Worm (Caenorhabditis elegans) whole organism, midembryonic: Measurements from ENCODE around the gene C05B5.8.

Source experiments
- T22C8.4 ChIP-seq: fragments of 200-800 bp; sonication (Bioruptor generic); IDR thresholded peaks from 2 replicates; pipeline ENCODE4 v1.3.6; 2022; ENCODE audit warnings: missing genetic modification characterization, missing compliant biosample characterization
- cog-1 ChIP-seq: sonication (generic microtip); optimal IDR thresholded peaks from 2 replicates; lab custom pipeline; 2016; ENCODE audit warnings: missing genetic modification characterization, missing compliant biosample characterization
- flt-1 ChIP-seq: fragments of 200-800 bp; sonication (Bioruptor generic); IDR thresholded peaks from 2 replicates; pipeline ENCODE4 v1.3.6; 2022; ENCODE audit warnings: missing genetic modification characterization, missing compliant biosample characterization
- klf-2 ChIP-seq: fragments of 200-800 bp; sonication (Bioruptor generic); conservative IDR thresholded peaks from 2 replicates; pipeline ENCODE4 v1.3.6; 2022; ENCODE audit warnings: missing genetic modification reagents, missing genetic modification characterization, missing compliant biosample characterization
- med-1 ChIP-seq: sonication (generic microtip); optimal IDR thresholded peaks from 2 replicates; lab custom pipeline; 2017; ENCODE audit warnings: missing genetic modification characterization, mild to moderate bottlenecking, missing compliant biosample characterization, antibody characterized with exemption, missing genetic modification reagents; ENCODE audit not compliant: insufficient read depth
- ref-1 ChIP-seq: fragments of 200-800 bp; sonication (Bioruptor generic); conservative IDR thresholded peaks from 2 replicates; pipeline ENCODE4 v1.3.6; 2022; ENCODE audit warnings: missing genetic modification reagents, missing genetic modification characterization, missing compliant biosample characterization
- tab-1 ChIP-seq: fragments of 200-800 bp; sonication (Bioruptor generic); IDR thresholded peaks from 2 replicates; pipeline ENCODE4 v1.3.6; 2022; ENCODE audit warnings: missing genetic modification characterization, missing compliant biosample characterization
- ztf-23 ChIP-seq: fragments of 200-800 bp; sonication (Bioruptor generic); IDR thresholded peaks from 2 replicates; pipeline ENCODE4 v1.3.6; 2022; ENCODE audit warnings: missing genetic modification reagents, missing genetic modification characterization, missing compliant biosample characterization
- ztf-29 ChIP-seq: fragments of 200-800 bp; sonication (Bioruptor generic); IDR thresholded peaks from 2 replicates; pipeline ENCODE4 v1.3.6; 2022; ENCODE audit warnings: missing genetic modification reagents, missing genetic modification characterization, missing compliant biosample characterization

Gene C05B5.8

DNA sequence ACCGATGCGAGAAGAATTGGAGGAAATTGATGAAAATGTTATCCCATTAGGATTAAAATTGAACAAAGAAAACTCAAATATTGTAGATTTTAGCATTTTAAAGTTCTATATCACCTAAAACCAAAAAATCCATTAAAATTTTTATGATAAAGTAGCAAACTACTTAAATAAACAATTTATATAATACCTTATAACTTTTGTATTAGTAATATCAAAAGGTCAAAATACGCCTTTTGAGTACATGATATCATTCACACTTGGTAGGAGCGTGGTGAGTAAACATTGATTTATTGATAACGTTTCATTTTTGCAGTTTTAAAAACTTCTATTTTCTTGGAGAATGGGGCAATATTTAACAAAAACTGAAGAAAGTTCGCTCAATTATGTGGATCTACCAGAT lies 5.5 kb downstream of the C05B5.8 start, which contains the start of gene C05B5.5:
Gene C05B5.5, plus strand, starts transcription at position 301 of the 400 bp plus-strand sequence.
- TF ChIP-seq ztf-23 (no peak), ztf-29 (no peak), tab-1 (GFP tag; lab: Robert Waterston, UW) (no peak), T22C8.4 (no peak), ref-1 (GFP tag; lab: Robert Waterston, UW) (no peak), med-1 (GFP tag; lab: Kevin White, UChicago) (no peak), flt-1 (GFP tag; lab: Robert Waterston, UW) (no peak), klf-2 (GFP tag; lab: Robert Waterston, UW) (no peak), cog-1 (no peak)

ce11 chrIII:10000428-10000827 lies 6.2 kb downstream of the C05B5.8 start, which contains the start of gene C05B5.2:
Gene C05B5.2, minus strand, starts transcription at chrIII:10000528.
- TF ChIP-seq med-1 (GFP tag; lab: Kevin White, UChicago) (no peak), ztf-29 (no peak), T22C8.4 (no peak), tab-1 (GFP tag; lab: Robert Waterston, UW) (no peak), flt-1 (GFP tag; lab: Robert Waterston, UW) (no peak), ref-1 (GFP tag; lab: Robert Waterston, UW) (no peak), cog-1 (no peak), ztf-23 (no peak), klf-2 (GFP tag; lab: Robert Waterston, UW) (no peak)

DNA sequence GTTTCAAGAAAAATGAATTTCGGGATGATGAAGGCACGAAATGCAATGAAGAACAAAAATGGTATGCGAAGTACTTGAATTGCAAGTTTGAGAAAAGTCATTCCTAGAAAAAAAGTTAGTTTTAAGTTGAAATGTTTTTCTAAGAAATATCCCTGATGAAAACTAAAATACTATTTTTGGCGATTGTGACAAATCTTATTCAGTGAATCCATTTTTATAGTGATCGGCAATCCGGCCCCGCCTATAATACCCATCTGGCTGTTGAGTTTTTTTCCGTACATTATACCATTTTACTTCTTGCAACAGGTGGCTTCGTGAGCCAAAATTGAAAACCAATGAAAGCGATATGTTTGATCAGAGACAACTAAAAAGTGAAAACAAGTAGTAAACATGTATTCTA lies 7.3 kb downstream of the C05B5.8 start, which contains the start of gene C05B5.17:
Gene C05B5.17, minus strand, starts transcription at position 101 of the 400 bp plus-strand sequence.
- TF ChIP-seq klf-2 (GFP tag; lab: Robert Waterston, UW) = no peak
- no peak for TF ChIP-seq ztf-23
- no peak for TF ChIP-seq med-1 (GFP tag; lab: Kevin White, UChicago)
- no peak for TF ChIP-seq flt-1 (GFP tag; lab: Robert Waterston, UW)
- no peak for TF ChIP-seq T22C8.4
- no peak for TF ChIP-seq tab-1 (GFP tag; lab: Robert Waterston, UW)
- TF ChIP-seq ztf-29 = no peak
- no peak for TF ChIP-seq ref-1 (GFP tag; lab: Robert Waterston, UW)
- no peak for TF ChIP-seq cog-1

- TF ChIP-seq ztf-23 (no peak), med-1 (GFP tag; lab: Kevin White, UChicago) (no peak), klf-2 (GFP tag; lab: Robert Waterston, UW) (no peak), cog-1 (no peak), ref-1 (GFP tag; lab: Robert Waterston, UW) (no peak), flt-1 (GFP tag; lab: Robert Waterston, UW) (no peak), ztf-29 (no peak), tab-1 (GFP tag; lab: Robert Waterston, UW) (no peak), T22C8.4 (no peak)
Observed at ce11 chrIII:9997890-9998289, 8.7 kb downstream of the C05B5.8 start, which contains the start of gene pqn-8. Gene pqn-8, minus strand, starts transcription at chrIII:9997990.

ce11 chrIII:9993535-9993934 lies 13.0 kb downstream of the C05B5.8 start, which contains the start of gene C05B5.4:
Gene C05B5.4, plus strand, starts transcription at chrIII:9993885.
- TF ChIP-seq tab-1 (GFP tag; lab: Robert Waterston, UW) (no peak), med-1 (GFP tag; lab: Kevin White, UChicago) (no peak), flt-1 (GFP tag; lab: Robert Waterston, UW) (no peak), T22C8.4 (no peak), ztf-23 (no peak), ztf-29 (no peak), cog-1 (no peak), ref-1 (GFP tag; lab: Robert Waterston, UW) (no peak), klf-2 (GFP tag; lab: Robert Waterston, UW) (no peak)

DNA sequence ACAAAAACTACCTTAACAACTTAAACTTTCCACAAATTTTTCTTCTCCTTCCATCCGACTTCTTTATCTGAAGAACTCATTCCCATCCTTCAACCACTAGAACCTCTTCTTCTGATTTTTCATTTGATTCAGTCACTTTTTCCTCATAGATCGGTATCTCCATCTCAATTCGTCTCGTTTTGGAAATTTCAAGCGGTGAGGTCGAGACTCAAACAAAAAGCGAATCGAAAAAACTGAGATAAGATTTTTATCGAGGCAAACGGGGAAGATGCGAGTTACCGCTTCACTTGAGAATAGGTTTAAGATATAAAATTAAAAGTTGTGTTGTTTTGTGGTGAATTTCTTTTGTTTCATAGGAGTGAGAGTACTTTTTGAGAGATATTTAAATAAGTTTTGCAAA lies 15.3 kb downstream of the C05B5.8 start:
- TF ChIP-seq flt-1 (GFP tag; lab: Robert Waterston, UW) = no peak
- no peak for TF ChIP-seq tab-1 (GFP tag; lab: Robert Waterston, UW)
- TF ChIP-seq med-1 (GFP tag; lab: Kevin White, UChicago) = no peak
- no peak for TF ChIP-seq ztf-29
- TF ChIP-seq T22C8.4 = no peak
- no peak for TF ChIP-seq ref-1 (GFP tag; lab: Robert Waterston, UW)
- TF ChIP-seq ztf-23 = no peak
- TF ChIP-seq cog-1 = no peak
- TF ChIP-seq klf-2 (GFP tag; lab: Robert Waterston, UW) = no peak

DNA sequence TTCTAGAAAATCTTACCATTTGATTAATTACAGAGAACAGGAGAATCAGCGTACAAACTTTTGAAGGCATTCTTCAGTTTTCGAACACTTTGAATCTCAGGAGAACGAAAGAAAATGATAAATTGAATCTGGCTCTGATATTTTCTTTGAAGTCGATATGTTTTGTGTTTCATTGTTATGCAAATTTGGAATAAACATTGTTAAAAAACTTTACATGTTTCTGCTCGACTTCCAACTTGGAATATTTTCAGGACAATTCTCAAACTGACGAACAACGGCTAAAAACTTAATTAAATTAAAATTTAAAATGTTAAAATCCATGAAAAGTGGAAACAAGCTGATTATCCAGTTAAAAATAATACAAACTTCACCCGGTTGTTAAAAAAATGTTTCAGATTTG lies 18.2 kb downstream of the C05B5.8 start, which contains the start of gene C05B5.1:
Gene C05B5.1, minus strand, starts transcription at position 101 of the 400 bp plus-strand sequence.
- no peak for TF ChIP-seq klf-2 (GFP tag; lab: Robert Waterston, UW)

ce11 chrIII:9986827-9987429 lies 19.7 kb downstream of the C05B5.8 start, which contains the start of gene C05B5.12:
Gene C05B5.12, plus strand, starts transcription at chrIII:9987379.
- TF ChIP-seq T22C8.4 (no peak), ztf-29 (no peak), flt-1 (GFP tag; lab: Robert Waterston, UW) (no peak), med-1 (GFP tag; lab: Kevin White, UChicago) (no peak), ref-1 (GFP tag; lab: Robert Waterston, UW) (no peak)

- no peak for TF ChIP-seq ztf-23
- no peak for TF ChIP-seq ref-1 (GFP tag; lab: Robert Waterston, UW)
Observed at ce11 chrIII:9985542-9985941, 21.0 kb downstream of the C05B5.8 start.

DNA sequence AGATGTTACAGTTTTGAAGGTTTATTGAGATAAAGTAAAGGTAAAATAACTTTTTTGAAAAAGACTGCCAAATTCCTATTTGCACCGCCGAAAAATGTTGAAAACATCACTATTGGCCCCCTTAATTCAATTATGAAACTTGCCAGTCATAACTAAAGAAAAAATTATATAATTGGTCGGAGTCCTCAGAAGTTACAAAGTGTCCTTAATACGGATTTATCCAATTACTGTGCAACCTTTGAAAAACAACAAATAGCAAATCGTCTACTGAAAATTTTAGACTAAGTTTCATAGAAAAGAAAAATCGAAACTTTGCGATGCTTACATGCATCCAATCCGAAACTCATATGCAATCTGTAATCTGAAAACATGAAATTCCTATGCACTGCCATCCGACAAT lies 22.0 kb downstream of the C05B5.8 start:
- TF ChIP-seq cog-1 (no peak), ztf-23 (no peak), ztf-29 (no peak), med-1 (GFP tag; lab: Kevin White, UChicago) (no peak), klf-2 (GFP tag; lab: Robert Waterston, UW) (no peak), T22C8.4 (no peak), ref-1 (GFP tag; lab: Robert Waterston, UW) (no peak), flt-1 (GFP tag; lab: Robert Waterston, UW) (no peak), tab-1 (GFP tag; lab: Robert Waterston, UW) (no peak)
